Fruit fly (Drosophila melanogaster) S2 (cell line): Measurements from ENCODE around the gene CanB.

Source experiments
- CG8478 ChIP-seq: fragments of >200 bp; optimal IDR thresholded peaks from 2 replicates; lab custom pipeline; 2018
- CTCF ChIP-seq, 2 experiments: fragments of >200 bp; optimal IDR thresholded peaks; 2 replicates each; lab custom pipeline; 2018

CanB gene

dm6 chrX:5329266-5329898 lies 2.9 kb upstream of the CanB start, which contains the start of the genes CG3309 and XRCC1:
Gene CG3309 (minus strand): TSS chrX:5329347.
Gene XRCC1 (plus strand): TSS chrX:5329876.
- TF ChIP-seq CTCF (optimal IDR thresholded peaks at IDR 0.05; lab: Kevin White, UChicago) (no peak), CG8478 (lab: Kevin White, UChicago) (no peak)

dm6 chrX:5336722-5337121 lies 4.4 kb downstream of the CanB start:
- TF ChIP-seq CTCF (optimal IDR thresholded peaks at IDR 0.05; lab: Kevin White, UChicago) (no peak), CG8478 (lab: Kevin White, UChicago) (no peak)

- TF ChIP-seq CTCF (optimal IDR thresholded peaks at IDR 0.05; lab: Kevin White, UChicago) (no peak), CG8478 (lab: Kevin White, UChicago) (no peak)
These were observed 5.0 kb downstream of the CanB start for dm6 chrX:5337316-5337715.

- TF ChIP-seq CTCF (optimal IDR thresholded peaks at IDR 0.05; lab: Kevin White, UChicago) (no peak), CG8478 (lab: Kevin White, UChicago) (no peak)
These were observed 6.1 kb downstream of the CanB start for dm6 chrX:5338435-5338834.

dm6 chrX:5339970-5340369 lies 7.7 kb downstream of the CanB start, which contains the start of gene SK:
Gene SK (plus strand): TSS chrX:5340236.
- TF ChIP-seq CTCF (optimal IDR thresholded peaks at IDR 0.05; lab: Kevin White, UChicago): no peak

dm6 chrX:5349899-5350575 lies 17.7 kb downstream of the CanB start:
- TF ChIP-seq CTCF (optimal IDR thresholded peaks at IDR 0.05; lab: Kevin White, UChicago) (no peak), CG8478 (lab: Kevin White, UChicago) (no peak)

- TF ChIP-seq CG8478 (lab: Kevin White, UChicago): no peak
- TF ChIP-seq CTCF (optimal IDR thresholded peaks at IDR 0.05; lab: Kevin White, UChicago): no peak
These were observed 24.7 kb downstream of the CanB start for dm6 chrX:5357035-5357434.

- TF ChIP-seq CTCF (optimal IDR thresholded peaks at IDR 0.05; lab: Kevin White, UChicago) (no peak), CG8478 (lab: Kevin White, UChicago) (no peak)
These were observed 26.5 kb downstream of the CanB start for dm6 chrX:5358813-5359212.

dm6 chrX:5363116-5363515 lies 30.8 kb downstream of the CanB start:
- no peak for TF ChIP-seq CG8478 (lab: Kevin White, UChicago)
- TF ChIP-seq CTCF (optimal IDR thresholded peaks at IDR 0.05; lab: Kevin White, UChicago): no peak

dm6 chrX:5364031-5364430 lies 31.7 kb downstream of the CanB start:
- TF ChIP-seq CG8478 (lab: Kevin White, UChicago): no peak
- TF ChIP-seq CTCF (optimal IDR thresholded peaks at IDR 0.05; lab: Kevin White, UChicago): no peak

- no peak for TF ChIP-seq CG8478 (lab: Kevin White, UChicago)
- TF ChIP-seq CTCF (optimal IDR thresholded peaks at IDR 0.05; lab: Kevin White, UChicago): no peak
These were observed 50.2 kb downstream of the CanB start for dm6 chrX:5382539-5382938.
